Worm (Caenorhabditis elegans): ENCODE measurements around the gene oac-40.

DNA sequence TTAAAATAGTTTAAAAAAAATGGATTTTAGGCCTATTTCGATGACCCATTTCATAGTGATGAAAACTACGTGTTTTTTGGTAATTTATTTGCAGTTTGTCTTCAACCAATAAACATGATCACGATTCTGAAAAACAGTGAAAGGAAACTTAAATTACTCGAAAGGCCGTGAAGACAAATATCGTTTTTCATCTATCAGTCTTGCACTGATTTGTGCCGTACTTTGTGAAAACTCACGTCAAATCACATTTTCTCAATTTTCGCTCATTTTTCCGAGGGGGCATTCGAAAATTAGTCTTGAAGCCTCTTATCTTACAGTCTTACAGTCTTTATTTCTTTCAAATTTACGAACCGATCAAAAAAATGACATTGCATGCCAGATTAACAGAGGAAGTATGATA, 42.0 kb downstream of the oac-40 start, which contains the start of gene C25E10.11:
- no peak for TF ChIP-seq ref-1 (GFP tag; conservative IDR thresholded peaks at IDR 0.05)
- no peak for TF ChIP-seq ztf-29 (GFP tag; IDR thresholded peaks at IDR 0.05)
- TF ChIP-seq ztf-23 (GFP tag; IDR thresholded peaks at IDR 0.05), result no peak
- TF ChIP-seq cog-1 (tag; optimal IDR thresholded peaks at IDR 0.05), result no peak
- TF ChIP-seq flt-1 (GFP tag; IDR thresholded peaks at IDR 0.05), result no peak
- TF ChIP-seq tab-1 (GFP tag; IDR thresholded peaks at IDR 0.05), result no peak

Measured in whole organism, midembryonic.